Fruit fly (Drosophila melanogaster): ENCODE results near the gene Hibch.

Gene Hibch

dm6 chr3R:15367477-15367876, 10.4 kb downstream of the Hibch start, which contains the start of gene CG34404 (continued):
- TF ChIP-seq pzg (GFP tag; optimal IDR thresholded peaks at IDR 0.05) = peak; percentile 46
- TF ChIP-seq zen2 (GFP tag; IDR thresholded peaks at IDR 0.05; ENCODE audit: partially characterized antibody) = peak; percentile 32; the same call in 2 of the 3 replicates
- peak; percentile 42 for TF ChIP-seq CG14710 (tag; optimal IDR thresholded peaks at IDR 0.05)
- no peak for TF ChIP-seq zfh1 (GFP tag; IDR thresholded peaks at IDR 0.05)
- peak; percentile 15 for TF ChIP-seq CG2120 (GFP tag; optimal IDR thresholded peaks at IDR 0.05)
- peak; percentile 31 for TF ChIP-seq Sry-δ (GFP tag; optimal IDR thresholded peaks at IDR 0.05)
- peak; percentile 50 for TF ChIP-seq CG15514 (GFP tag; optimal IDR thresholded peaks at IDR 0.05)
- no peak for TF ChIP-seq ranshi (GFP tag; IDR thresholded peaks at IDR 0.05)
- TF ChIP-seq chinmo (GFP tag; IDR thresholded peaks at IDR 0.05; ENCODE audit: partially characterized antibody) = 0 out of 4 replicates have a peak, but pooled peaks have one; percentile 57
- peak; percentile 85 for TF ChIP-seq Dp (GFP tag; optimal IDR thresholded peaks at IDR 0.05)
- TF ChIP-seq Side (GFP tag; optimal IDR thresholded peaks at IDR 0.05) = peak; percentile 19
- no peak for TF ChIP-seq tgo (GFP tag; IDR thresholded peaks at IDR 0.05)
- TF ChIP-seq cg (GFP tag; optimal IDR thresholded peaks at IDR 0.05) = peak; percentile 54
- TF ChIP-seq CG4328 (GFP tag; optimal IDR thresholded peaks at IDR 0.05) = no peak
- TF ChIP-seq dmrt11E (tag; optimal IDR thresholded peaks at IDR 0.05) = no peak
- no peak for TF ChIP-seq lmd (GFP tag; IDR thresholded peaks at IDR 0.05)
- no peak for TF ChIP-seq Fer2 (tag; optimal IDR thresholded peaks at IDR 0.05)
- 0 out of 3 replicates have a peak, but pooled peaks have one; percentile 25 for TF ChIP-seq ken (GFP tag; IDR thresholded peaks at IDR 0.05)
- no peak for TF ChIP-seq C15 (GFP tag; IDR thresholded peaks at IDR 0.05)
- TF ChIP-seq Six4 (GFP tag; optimal IDR thresholded peaks at IDR 0.05) = no peak
- no peak for TF ChIP-seq D19A (tag; optimal IDR thresholded peaks at IDR 0.05)
- TF ChIP-seq CG10565 (GFP tag; optimal IDR thresholded peaks at IDR 0.05) = no peak
- TF ChIP-seq CG32767 (GFP tag; IDR thresholded peaks at IDR 0.05) = peak; percentile 75
- peak; percentile 41 for TF ChIP-seq CG2116 (GFP tag; optimal IDR thresholded peaks at IDR 0.05)
- TF ChIP-seq CG34422 (GFP tag; IDR thresholded peaks at IDR 0.05) = no peak
- peak; percentile 62 for TF ChIP-seq sens (GFP tag)
- TF ChIP-seq CG6175 (GFP tag; IDR thresholded peaks at IDR 0.05) = no peak
- TF ChIP-seq CG7745 (tag; optimal IDR thresholded peaks at IDR 0.05) = no peak
- TF ChIP-seq CG10366 (GFP tag; IDR thresholded peaks at IDR 0.05) = no peak
- 0 out of 4 replicates have a peak, but pooled peaks have one; percentile 46 for TF ChIP-seq Dll (GFP tag; IDR thresholded peaks at IDR 0.05; ENCODE audit: partially characterized antibody)
- TF ChIP-seq otp (GFP tag; IDR thresholded peaks at IDR 0.05) = no peak
- TF ChIP-seq CG13287 (GFP tag; IDR thresholded peaks at IDR 0.05; ENCODE audit: partially characterized antibody) = peak; percentile 62
- TF ChIP-seq CG10267 (tag; optimal IDR thresholded peaks at IDR 0.05) = peak; percentile 93
- no peak for TF ChIP-seq tup (GFP tag; optimal IDR thresholded peaks at IDR 0.05)
- TF ChIP-seq Oli (tag; optimal IDR thresholded peaks at IDR 0.05) = no peak
- TF ChIP-seq Asciz (GFP tag; optimal IDR thresholded peaks at IDR 0.05) = no peak
- no peak for TF ChIP-seq cad (GFP tag; optimal IDR thresholded peaks at IDR 0.05)
- TF ChIP-seq CG2202 (tag; optimal IDR thresholded peaks at IDR 0.05) = no peak

dm6 chr3R:15369742-15370141, 12.7 kb downstream of the Hibch start, which contains the start of gene CG14868:
Gene CG14868 (minus strand): TSS chr3R:15369945.
- TF ChIP-seq ewg (GFP tag; optimal IDR thresholded peaks at IDR 0.05) (peak; percentile 91), tx (GFP tag; optimal IDR thresholded peaks at IDR 0.05) (no peak), CG42726 (GFP tag; IDR thresholded peaks at IDR 0.05; ENCODE audit: partially characterized antibody) (no peak), MESR4 (GFP tag; optimal IDR thresholded peaks at IDR 0.05) (peak; percentile 44), slbo (GFP tag; IDR thresholded peaks at IDR 0.05) (no peak), MBD-R2 (GFP tag; IDR thresholded peaks at IDR 0.05) (0 out of 2 replicates have a peak, but pooled peaks have one; percentile 11), onecut (GFP tag; IDR thresholded peaks at IDR 0.05) (peak; percentile 48), unc-4 (GFP tag; IDR thresholded peaks at IDR 0.05; ENCODE audit: partially characterized antibody) (0 out of 2 replicates have a peak, but pooled peaks have one; percentile 30), toy (GFP tag; IDR thresholded peaks at IDR 0.05) (no peak)
